Fruit fly (Drosophila melanogaster) whole organism, embryonic: ENCODE results near the gene roq.

Experiments
- CG2199 ChIP-seq: fragments of 200-800 bp; sonication (Bioruptor generic); IDR thresholded peaks from 3 replicates; pipeline ENCODE4 v1.3.6; 2022; ENCODE audit warnings: missing biosample characterization, missing genetic modification characterization
- CG5180 ChIP-seq: fragments of 200-800 bp; sonication (Bioruptor generic); optimal IDR thresholded peaks from 3 replicates; lab custom pipeline; 2017; ENCODE audit warnings: missing biosample characterization, missing genetic modification characterization, mild to moderate bottlenecking, moderate library complexity, missing genetic modification reagents
- Camta ChIP-seq: fragments of 200-800 bp; sonication (Bioruptor generic); optimal IDR thresholded peaks from 2 replicates; lab custom pipeline; 2016; ENCODE audit warnings: missing biosample characterization, missing genetic modification characterization
- Rx ChIP-seq: fragments of 200-800 bp; sonication (Bioruptor generic); IDR thresholded peaks from 2 replicates; pipeline ENCODE4 v1.3.6; 2022; ENCODE audit warnings: missing biosample characterization, missing genetic modification characterization
- Scr ChIP-seq: fragments of 200-800 bp; sonication (Bioruptor generic); IDR thresholded peaks from 2 replicates; pipeline ENCODE4 v1.3.6; 2022; ENCODE audit warnings: missing biosample characterization, missing genetic modification characterization; ENCODE audit not compliant: partially characterized antibody
- gsb-n ChIP-seq: fragments of 200-800 bp; sonication (Bioruptor generic); optimal IDR thresholded peaks from 3 replicates; lab custom pipeline; 2018; ENCODE audit warnings: missing biosample characterization, mild to moderate bottlenecking, missing genetic modification characterization

DNA sequence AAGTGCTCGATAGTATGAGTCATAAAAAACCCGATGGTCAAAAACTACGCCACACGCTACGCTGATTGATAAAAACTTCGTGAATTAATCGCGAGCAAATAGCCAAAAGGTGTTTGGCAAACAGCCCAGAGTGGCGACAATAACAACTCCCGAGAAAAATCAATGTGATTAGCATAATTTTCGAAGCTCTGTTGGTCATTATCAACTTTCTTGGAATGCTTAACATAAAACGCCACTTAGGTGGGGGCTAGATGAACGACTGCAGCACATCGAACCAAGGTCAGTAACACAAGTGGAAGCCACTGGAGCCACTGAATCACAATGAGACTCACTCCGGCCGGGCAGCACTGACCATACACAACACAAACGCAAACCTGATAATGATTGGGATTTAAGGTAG is 40.6 kb downstream of the roq start:
- TF ChIP-seq Scr (no peak), CG2199 (GFP tag; lab: Robert Waterston, UW) (no peak), CG5180 (no peak), Camta (GFP tag; lab: Kevin White, UChicago) (no peak), Rx (GFP tag; lab: Robert Waterston, UW) (no peak), gsb-n (tag; lab: Kevin White, UChicago) (no peak)
